Fruit fly (Drosophila melanogaster) whole organism: ENCODE results near the gene CG8673.

Source experiments
- CG8478 ChIP-seq: fragments of >200 bp; optimal IDR thresholded peaks from 2 replicates; lab custom pipeline; 2018; ENCODE audit warnings: inconsistent platforms
- EcR ChIP-seq, 2 experiments: fragments of >200 bp; optimal IDR thresholded peaks; 2 replicates each; lab custom pipeline; 2017; ENCODE audit warnings: missing biosample characterization in 2 of 2, missing genetic modification characterization in 2 of 2, missing genetic modification reagents in 2 of 2
- pan ChIP-seq: fragments of >200 bp; optimal IDR thresholded peaks from 2 replicates; lab custom pipeline; 2017
- usp ChIP-seq: fragments of >200 bp; optimal IDR thresholded peaks from 2 replicates; lab custom pipeline; 2017; ENCODE audit warnings: missing biosample characterization, missing genetic modification characterization, mixed read lengths

dm6 chr2L:8100489-8101352 is 23.4 kb upstream of the CG8673 start:
- TF ChIP-seq EcR (GFP tag; optimal IDR thresholded peaks at IDR 0.05; lab: Kevin White, UChicago) (no peak), CG8478 (lab: Kevin White, UChicago) (no peak), pan (lab: Kevin White, UChicago) (no peak), usp (GFP tag; lab: Kevin White, UChicago) (no peak)
